Worm (Caenorhabditis elegans): ENCODE results near the gene F53A9.3.

DNA sequence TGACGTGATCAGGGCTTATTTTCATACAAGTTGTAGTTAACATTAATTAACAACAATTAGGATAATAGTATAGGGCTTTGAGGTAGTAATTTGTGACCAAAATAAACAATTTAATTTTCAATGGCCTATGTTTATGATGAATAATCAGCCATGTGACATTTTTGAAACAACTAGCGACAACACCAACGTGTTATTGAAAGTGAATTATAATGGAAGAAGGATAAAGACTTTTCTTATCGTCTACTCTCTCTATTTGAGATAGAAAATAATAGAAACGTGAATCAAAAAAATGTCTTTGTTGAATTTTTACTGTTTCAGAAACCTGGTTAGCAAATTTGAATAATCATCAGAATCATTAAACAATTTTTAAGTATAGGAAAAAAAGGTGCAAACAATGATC is 29.6 kb downstream of the F53A9.3 start:
- TF ChIP-seq lin-39 (tag; optimal IDR thresholded peaks at IDR 0.05), result no peak
- TF ChIP-seq ceh-82 (tag; optimal IDR thresholded peaks at IDR 0.05), result no peak
- no peak for TF ChIP-seq ces-1 (GFP tag; optimal IDR thresholded peaks at IDR 0.05)
- TF ChIP-seq R02D3.7 (tag; optimal IDR thresholded peaks at IDR 0.05), result no peak
- no peak for TF ChIP-seq pqm-1 (tag; optimal IDR thresholded peaks at IDR 0.05)
- no peak for TF ChIP-seq mdl-1 (tag; optimal IDR thresholded peaks at IDR 0.05)
- no peak for TF ChIP-seq Y5F2A.4 (GFP tag; optimal IDR thresholded peaks at IDR 0.05)
- no peak for TF ChIP-seq zag-1 (tag; optimal IDR thresholded peaks at IDR 0.05)
- no peak for TF ChIP-seq lim-7 (GFP tag; IDR thresholded peaks at IDR 0.05)
- TF ChIP-seq nhr-111 (GFP tag; optimal IDR thresholded peaks at IDR 0.05), result no peak
- no peak for TF ChIP-seq ZK546.5 (tag; optimal IDR thresholded peaks at IDR 0.05)

Measured in whole organism, L4 larva.